1 fruit fly cellular context compared by ENCODE assay signal in genomic region chr2L:14462644-14463394, dm6.
TF ChIP-seq lines count a peak whose summit lies in the region.

No protein-coding gene starts in this region.

TF ChIP-seq in whole organism, embryonic, 481 proteins besides CTCF, POLR2A, EP300 and RAD21 (continued from another document and continues in another):
- peak; percentile 95 for TF ChIP-seq sens (GFP tag; lab: Kevin White, UChicago)
- no peak for TF ChIP-seq Elba2 (GFP tag; optimal IDR thresholded peaks at IDR 0.05; lab: Kevin White, UChicago)
- no peak for TF ChIP-seq YL-1 (GFP tag; optimal IDR thresholded peaks at IDR 0.05; lab: Kevin White, UChicago)
- 0 out of 2 replicates have a peak, but pooled peaks have one; percentile 21 for TF ChIP-seq onecut (GFP tag; IDR thresholded peaks at IDR 0.05; lab: Robert Waterston, UW)
- TF ChIP-seq nerfin-1 (tag; optimal IDR thresholded peaks at IDR 0.05; lab: Kevin White, UChicago): peak; percentile 84
- TF ChIP-seq CG14050 (GFP tag; IDR thresholded peaks at IDR 0.05; lab: Robert Waterston, UW): 0 out of 3 replicates have a peak, but pooled peaks have one; percentile 37
- no peak for TF ChIP-seq CG2889 (GFP tag; IDR thresholded peaks at IDR 0.05; lab: Robert Waterston, UW)
- TF ChIP-seq CG15011 (GFP tag; optimal IDR thresholded peaks at IDR 0.05; lab: Kevin White, UChicago): peak; percentile 54
- peak; percentile 41 for TF ChIP-seq CG4707 (GFP tag; optimal IDR thresholded peaks at IDR 0.05; lab: Kevin White, UChicago)
- TF ChIP-seq Med (GFP tag; lab: Kevin White, UChicago): peak; percentile 60
- no peak for TF ChIP-seq C15 (GFP tag; IDR thresholded peaks at IDR 0.05; lab: Robert Waterston, UW)
- TF ChIP-seq CG42726 (GFP tag; IDR thresholded peaks at IDR 0.05; lab: Robert Waterston, UW; ENCODE audit: partially characterized antibody): no peak
- no peak for TF ChIP-seq CG11085 (GFP tag; IDR thresholded peaks at IDR 0.05; lab: Robert Waterston, UW)
- TF ChIP-seq CG17186 (GFP tag; optimal IDR thresholded peaks at IDR 0.05; lab: Kevin White, UChicago): peak; percentile 43
- no peak for TF ChIP-seq CG13624 (GFP tag; optimal IDR thresholded peaks at IDR 0.05; lab: Kevin White, UChicago)
- TF ChIP-seq Lim3 (GFP tag; IDR thresholded peaks at IDR 0.05; lab: Robert Waterston, UW): 0 out of 2 replicates have a peak, but pooled peaks have one; percentile 47
- no peak for TF ChIP-seq HLHmδ (GFP tag; optimal IDR thresholded peaks at IDR 0.05; lab: Kevin White, UChicago)
- peak; percentile 85 for TF ChIP-seq D19A (tag; optimal IDR thresholded peaks at IDR 0.05; lab: Kevin White, UChicago)
- peak; percentile 67 for TF ChIP-seq gcm (GFP tag; optimal IDR thresholded peaks at IDR 0.05; lab: Kevin White, UChicago)
- TF ChIP-seq al (GFP tag; IDR thresholded peaks at IDR 0.05; lab: Robert Waterston, UW): no peak
- no peak for TF ChIP-seq her (GFP tag; optimal IDR thresholded peaks at IDR 0.05; lab: Kevin White, UChicago)
- TF ChIP-seq CG11695 (GFP tag; IDR thresholded peaks at IDR 0.05; lab: Robert Waterston, UW): peak; percentile 76
- peak; percentile 54 for TF ChIP-seq Max (GFP tag; optimal IDR thresholded peaks at IDR 0.05; lab: Kevin White, UChicago)
- TF ChIP-seq chn (GFP tag; optimal IDR thresholded peaks at IDR 0.05; lab: Kevin White, UChicago): peak; percentile 37
- no peak for TF ChIP-seq CG17612 (GFP tag; IDR thresholded peaks at IDR 0.05; lab: Robert Waterston, UW)
- no peak for TF ChIP-seq aop (GFP tag; IDR thresholded peaks at IDR 0.05; lab: Robert Waterston, UW)
- TF ChIP-seq zen2 (GFP tag; IDR thresholded peaks at IDR 0.05; lab: Robert Waterston, UW; ENCODE audit: partially characterized antibody): no peak
- peak; percentile 73 for TF ChIP-seq sqz (GFP tag; optimal IDR thresholded peaks at IDR 0.05; lab: Kevin White, UChicago)
- peak; percentile 14 for TF ChIP-seq grn (GFP tag; optimal IDR thresholded peaks at IDR 0.05; lab: Kevin White, UChicago)
- peak; percentile 91 for TF ChIP-seq dmrt11E (tag; optimal IDR thresholded peaks at IDR 0.05; lab: Kevin White, UChicago)
- no peak for TF ChIP-seq HLH54F (GFP tag; optimal IDR thresholded peaks at IDR 0.05; lab: Kevin White, UChicago)
- peak; percentile 34 for TF ChIP-seq psq (GFP tag; optimal IDR thresholded peaks at IDR 0.05; lab: Kevin White, UChicago)
- no peak for TF ChIP-seq gt (GFP tag; IDR thresholded peaks at IDR 0.05; lab: Robert Waterston, UW)
- TF ChIP-seq fd3F (GFP tag; optimal IDR thresholded peaks at IDR 0.05; lab: Kevin White, UChicago): no peak
- peak; percentile 21; the same call in 1 of the 3 replicates for TF ChIP-seq ci (GFP tag; IDR thresholded peaks at IDR 0.05; lab: Robert Waterston, UW)
- TF ChIP-seq gro (GFP tag; optimal IDR thresholded peaks at IDR 0.05; lab: Kevin White, UChicago): no peak
- TF ChIP-seq repo (GFP tag; optimal IDR thresholded peaks at IDR 0.05; lab: Kevin White, UChicago): no peak
- no peak for TF ChIP-seq Ravus (GFP tag; IDR thresholded peaks at IDR 0.05; lab: Robert Waterston, UW)
- no peak for TF ChIP-seq mld (GFP tag; IDR thresholded peaks at IDR 0.05; lab: Robert Waterston, UW; ENCODE audit: partially characterized antibody)
- no peak for TF ChIP-seq crol (GFP tag; IDR thresholded peaks at IDR 0.05; lab: Robert Waterston, UW)
- peak; percentile 19; the same call in 1 of the 2 replicates for TF ChIP-seq H2.0 (GFP tag; IDR thresholded peaks at IDR 0.05; lab: Robert Waterston, UW)
- TF ChIP-seq bsh (GFP tag; optimal IDR thresholded peaks at IDR 0.05; lab: Kevin White, UChicago): peak in 1 of 2 experiments; percentile 78
- TF ChIP-seq CG15696 (tag; optimal IDR thresholded peaks at IDR 0.05; lab: Kevin White, UChicago): peak; percentile 90
- TF ChIP-seq ham (GFP tag; IDR thresholded peaks at IDR 0.05; lab: Robert Waterston, UW): no peak
- TF ChIP-seq Mrtf (GFP tag; IDR thresholded peaks at IDR 0.05; lab: Robert Waterston, UW): no peak
- TF ChIP-seq sr (GFP tag; IDR thresholded peaks at IDR 0.05; lab: Robert Waterston, UW): 0 out of 3 replicates have a peak, but pooled peaks have one; percentile 31
- peak; percentile 1 for TF ChIP-seq Dip3 (GFP tag; optimal IDR thresholded peaks at IDR 0.05; lab: Kevin White, UChicago)
- no peak for TF ChIP-seq inv (GFP tag; IDR thresholded peaks at IDR 0.05; lab: Robert Waterston, UW; ENCODE audit: partially characterized antibody)
- peak; percentile 95 for TF ChIP-seq CG18262 (tag; optimal IDR thresholded peaks at IDR 0.05; lab: Kevin White, UChicago)
- TF ChIP-seq esg (GFP tag; conservative IDR thresholded peaks at IDR 0.05; lab: Robert Waterston, UW): peak; percentile 51
- peak; percentile 78 for TF ChIP-seq CG33557 (GFP tag; optimal IDR thresholded peaks at IDR 0.05; lab: Kevin White, UChicago)
- TF ChIP-seq pan (optimal IDR thresholded peaks at IDR 0.05; lab: Kevin White, UChicago): no peak
- TF ChIP-seq pan (GFP tag; optimal IDR thresholded peaks at IDR 0.05 in 1 of 2, IDR thresholded peaks at IDR 0.05 in 1 of 2): peak; percentile 60 to 69
- TF ChIP-seq Oaz (GFP tag; IDR thresholded peaks at IDR 0.05; lab: Robert Waterston, UW): 0 out of 2 replicates have a peak, but pooled peaks have one; percentile 20
- TF ChIP-seq CG31224 (GFP tag; IDR thresholded peaks at IDR 0.05; lab: Robert Waterston, UW): no peak
- peak; percentile 37 for TF ChIP-seq CG10147 (GFP tag; optimal IDR thresholded peaks at IDR 0.05; lab: Kevin White, UChicago)
- TF ChIP-seq slou (GFP tag; optimal IDR thresholded peaks at IDR 0.05; lab: Kevin White, UChicago): peak; percentile 20
- TF ChIP-seq TFAM (GFP tag; optimal IDR thresholded peaks at IDR 0.05; lab: Kevin White, UChicago): peak; percentile 58
- peak; percentile 80 for TF ChIP-seq CG8388 (GFP tag; optimal IDR thresholded peaks at IDR 0.05; lab: Kevin White, UChicago)
- peak; percentile 7 for TF ChIP-seq bab2 (GFP tag; optimal IDR thresholded peaks at IDR 0.05; lab: Kevin White, UChicago)
- peak; percentile 57 for TF ChIP-seq PHDP (tag; optimal IDR thresholded peaks at IDR 0.05; lab: Kevin White, UChicago)
- peak; percentile 37; the same call in 1 of the 2 replicates for TF ChIP-seq sens-2 (GFP tag; IDR thresholded peaks at IDR 0.05; lab: Robert Waterston, UW)
- no peak for TF ChIP-seq Opbp (GFP tag; IDR thresholded peaks at IDR 0.05; lab: Robert Waterston, UW; ENCODE audit: partially characterized antibody)
- TF ChIP-seq sd (tag; optimal IDR thresholded peaks at IDR 0.05; lab: Kevin White, UChicago): no peak
- no peak for TF ChIP-seq sna (GFP tag; IDR thresholded peaks at IDR 0.05; lab: Robert Waterston, UW; ENCODE audit: partially characterized antibody)
- no peak for TF ChIP-seq CG18011 (GFP tag; optimal IDR thresholded peaks at IDR 0.05; lab: Kevin White, UChicago)
- TF ChIP-seq HHEX (GFP tag; optimal IDR thresholded peaks at IDR 0.05; lab: Kevin White, UChicago): peak; percentile 79
- peak; percentile 28 for TF ChIP-seq BtbVII (GFP tag; optimal IDR thresholded peaks at IDR 0.05; lab: Kevin White, UChicago)
- TF ChIP-seq Six4 (GFP tag; optimal IDR thresholded peaks at IDR 0.05; lab: Kevin White, UChicago): peak; percentile 78
- TF ChIP-seq GATAe (GFP tag; conservative IDR thresholded peaks at IDR 0.05; lab: Robert Waterston, UW): no peak
- TF ChIP-seq mam (GFP tag; optimal IDR thresholded peaks at IDR 0.05; lab: Kevin White, UChicago): no peak
- TF ChIP-seq Bgb (GFP tag; IDR thresholded peaks at IDR 0.05; lab: Robert Waterston, UW; ENCODE audit: partially characterized antibody): no peak
- TF ChIP-seq ase (GFP tag; IDR thresholded peaks at IDR 0.05; lab: Robert Waterston, UW): 0 out of 3 replicates have a peak, but pooled peaks have one; percentile 58
- no peak for TF ChIP-seq Dref (GFP tag; IDR thresholded peaks at IDR 0.05; lab: Robert Waterston, UW)
- peak; percentile 85 for TF ChIP-seq Oli (tag; optimal IDR thresholded peaks at IDR 0.05; lab: Kevin White, UChicago)
- TF ChIP-seq crp (GFP tag; optimal IDR thresholded peaks at IDR 0.05; lab: Kevin White, UChicago): peak in 1 of 2 experiments; percentile 3
- TF ChIP-seq HmgZ (tag; optimal IDR thresholded peaks at IDR 0.05; lab: Kevin White, UChicago): no peak
- TF ChIP-seq CG7963 (GFP tag; IDR thresholded peaks at IDR 0.05; lab: Robert Waterston, UW; ENCODE audit: partially characterized antibody): no peak
- TF ChIP-seq zfh2 (GFP tag; optimal IDR thresholded peaks at IDR 0.05; lab: Kevin White, UChicago): no peak
- no peak for TF ChIP-seq fd102C (GFP tag; optimal IDR thresholded peaks at IDR 0.05; lab: Kevin White, UChicago)
- no peak for TF ChIP-seq CG1024 (GFP tag; IDR thresholded peaks at IDR 0.05; lab: Robert Waterston, UW)
- peak; percentile 22 for TF ChIP-seq CG6683 (GFP tag; optimal IDR thresholded peaks at IDR 0.05; lab: Kevin White, UChicago)
- no peak for TF ChIP-seq unc-4 (GFP tag; IDR thresholded peaks at IDR 0.05; lab: Robert Waterston, UW; ENCODE audit: partially characterized antibody)
- no peak; the same call in none of the 2 replicates for TF ChIP-seq peb (GFP tag; IDR thresholded peaks at IDR 0.05; lab: Robert Waterston, UW)
- TF ChIP-seq E2f1 (GFP tag; IDR thresholded peaks at IDR 0.05; lab: Robert Waterston, UW): peak; percentile 77
- peak; percentile 12 for TF ChIP-seq CG11398 (GFP tag; optimal IDR thresholded peaks at IDR 0.05; lab: Kevin White, UChicago)
- peak in 1 of 2 experiments; percentile 16 for TF ChIP-seq dpn (GFP tag; optimal IDR thresholded peaks at IDR 0.05; lab: Kevin White, UChicago)
- TF ChIP-seq sug (tag; optimal IDR thresholded peaks at IDR 0.05; lab: Kevin White, UChicago): peak; percentile 48
- TF ChIP-seq zen (tag; optimal IDR thresholded peaks at IDR 0.05; lab: Kevin White, UChicago): peak; percentile 80
- TF ChIP-seq phol (tag; optimal IDR thresholded peaks at IDR 0.05; lab: Kevin White, UChicago): peak; percentile 92
- TF ChIP-seq odd (GFP tag; optimal IDR thresholded peaks at IDR 0.05; lab: Kevin White, UChicago): peak; percentile 51
- no peak for TF ChIP-seq CG16863 (GFP tag; optimal IDR thresholded peaks at IDR 0.05; lab: Kevin White, UChicago)
- 0 out of 3 replicates have a peak, but pooled peaks have one; percentile 8 for TF ChIP-seq dysf (GFP tag; IDR thresholded peaks at IDR 0.05; lab: Robert Waterston, UW)
- no peak for TF ChIP-seq CG9876 (GFP tag; optimal IDR thresholded peaks at IDR 0.05; lab: Kevin White, UChicago)
- peak; percentile 78 for TF ChIP-seq kni (GFP tag; optimal IDR thresholded peaks at IDR 0.05; lab: Kevin White, UChicago)
- TF ChIP-seq CG13296 (GFP tag; optimal IDR thresholded peaks at IDR 0.05; lab: Kevin White, UChicago): peak; percentile 32
- TF ChIP-seq luna (GFP tag; optimal IDR thresholded peaks at IDR 0.05; lab: Kevin White, UChicago): no peak
- no peak for TF ChIP-seq MBD-R2 (GFP tag; IDR thresholded peaks at IDR 0.05; lab: Robert Waterston, UW)
- TF ChIP-seq CG1603 (tag; optimal IDR thresholded peaks at IDR 0.05; lab: Kevin White, UChicago): peak; percentile 52
- peak; percentile 82 for TF ChIP-seq CG4404 (GFP tag; IDR thresholded peaks at IDR 0.05; lab: Robert Waterston, UW)
- peak; percentile 89 for TF ChIP-seq Sox100B (GFP tag; optimal IDR thresholded peaks at IDR 0.05; lab: Kevin White, UChicago)
- peak; percentile 70 for TF ChIP-seq CG9437 (GFP tag; optimal IDR thresholded peaks at IDR 0.05; lab: Kevin White, UChicago)
- peak; percentile 52; the same call in 1 of the 2 replicates for TF ChIP-seq wor (GFP tag; IDR thresholded peaks at IDR 0.05; lab: Robert Waterston, UW)
- TF ChIP-seq CG14965 (GFP tag; optimal IDR thresholded peaks at IDR 0.05; lab: Kevin White, UChicago; ENCODE audit: borderline replicate concordance): no peak
- TF ChIP-seq CG8944 (GFP tag; optimal IDR thresholded peaks at IDR 0.05; lab: Kevin White, UChicago): no peak
- no peak; the same call in 1 of the 2 replicates for TF ChIP-seq dan (GFP tag; IDR thresholded peaks at IDR 0.05; lab: Robert Waterston, UW)
- TF ChIP-seq CG12942 (GFP tag; optimal IDR thresholded peaks at IDR 0.05; lab: Kevin White, UChicago): no peak
- TF ChIP-seq CG34422 (GFP tag; IDR thresholded peaks at IDR 0.05; lab: Robert Waterston, UW): peak; percentile 78
- peak; percentile 34 for TF ChIP-seq Lhr (GFP tag; optimal IDR thresholded peaks at IDR 0.05; lab: Kevin White, UChicago)
- no peak for TF ChIP-seq klu (GFP tag; IDR thresholded peaks at IDR 0.05; lab: Robert Waterston, UW)
- no peak for TF ChIP-seq CG7271 (tag; optimal IDR thresholded peaks at IDR 0.05; lab: Kevin White, UChicago)
- TF ChIP-seq CG12659 (GFP tag; optimal IDR thresholded peaks at IDR 0.05; lab: Kevin White, UChicago): peak; percentile 42
- peak; percentile 80 for TF ChIP-seq CG7839 (tag; optimal IDR thresholded peaks at IDR 0.05; lab: Kevin White, UChicago)
- no peak for TF ChIP-seq mirr (GFP tag; optimal IDR thresholded peaks at IDR 0.05; lab: Kevin White, UChicago)
- peak; percentile 22 for TF ChIP-seq CG8089 (GFP tag; optimal IDR thresholded peaks at IDR 0.05; lab: Kevin White, UChicago)
- peak; percentile 27; the same call in 1 of the 2 replicates for TF ChIP-seq ttk (GFP tag; IDR thresholded peaks at IDR 0.05; lab: Robert Waterston, UW)
- TF ChIP-seq MTF-1 (GFP tag; optimal IDR thresholded peaks at IDR 0.05; lab: Kevin White, UChicago; ENCODE audit: borderline replicate concordance): peak; percentile 42
- no peak for TF ChIP-seq nerfin-2 (GFP tag; IDR thresholded peaks at IDR 0.05; lab: Robert Waterston, UW; ENCODE audit: partially characterized antibody)
- TF ChIP-seq tap (tag; optimal IDR thresholded peaks at IDR 0.05; lab: Kevin White, UChicago): peak; percentile 88
- peak; percentile 50 for TF ChIP-seq CG17568 (GFP tag; optimal IDR thresholded peaks at IDR 0.05; lab: Kevin White, UChicago)
- TF ChIP-seq otp (GFP tag; IDR thresholded peaks at IDR 0.05; lab: Robert Waterston, UW): 0 out of 3 replicates have a peak, but pooled peaks have one; percentile 10
- TF ChIP-seq CG3407 (GFP tag; optimal IDR thresholded peaks at IDR 0.05; lab: Kevin White, UChicago): peak; percentile 71
- TF ChIP-seq CG12299 (tag; optimal IDR thresholded peaks at IDR 0.05; lab: Kevin White, UChicago): peak; percentile 8
- TF ChIP-seq CG13424 (tag; optimal IDR thresholded peaks at IDR 0.05; lab: Kevin White, UChicago): peak; percentile 78
- peak; percentile 6 for TF ChIP-seq btn (GFP tag; optimal IDR thresholded peaks at IDR 0.05; lab: Kevin White, UChicago)
- no peak for TF ChIP-seq Lpt (GFP tag; optimal IDR thresholded peaks at IDR 0.05; lab: Kevin White, UChicago)
- TF ChIP-seq CG30020 (tag; optimal IDR thresholded peaks at IDR 0.05; lab: Kevin White, UChicago): peak; percentile 57
- TF ChIP-seq eyg (GFP tag; optimal IDR thresholded peaks at IDR 0.05; lab: Kevin White, UChicago): no peak
- TF ChIP-seq CG17361 (GFP tag; IDR thresholded peaks at IDR 0.05; lab: Robert Waterston, UW): peak; percentile 92
- peak; percentile 32 for TF ChIP-seq CG3281 (GFP tag; optimal IDR thresholded peaks at IDR 0.05; lab: Kevin White, UChicago)
